Fruit fly (Drosophila melanogaster) whole organism, embryonic: Measurements from ENCODE around the gene CG7179.

Experiments used
- CG10147 ChIP-seq: fragments of 200-800 bp; sonication (Bioruptor generic); optimal IDR thresholded peaks from 2 replicates; lab custom pipeline; 2019; ENCODE audit warnings: missing biosample characterization, mild to moderate bottlenecking, missing genetic modification characterization, moderate library complexity
- CG10543 ChIP-seq: fragments of 200-800 bp; sonication (Bioruptor generic); optimal IDR thresholded peaks from 3 replicates; lab custom pipeline; 2017; ENCODE audit warnings: missing biosample characterization, mild to moderate bottlenecking, missing genetic modification characterization, moderate library complexity
- CG14050 ChIP-seq: fragments of 200-800 bp; sonication (Bioruptor generic); IDR thresholded peaks from 3 replicates; pipeline ENCODE4 v1.3.6; 2022; ENCODE audit warnings: missing biosample characterization, missing genetic modification characterization
- CG14441 ChIP-seq: fragments of 200-800 bp; sonication (Bioruptor generic); IDR thresholded peaks from 2 replicates; pipeline ENCODE4 v1.3.6; 2022; ENCODE audit warnings: missing biosample characterization, missing genetic modification characterization
- CG15514 ChIP-seq: fragments of 200-800 bp; sonication (Bioruptor generic); optimal IDR thresholded peaks from 3 replicates; lab custom pipeline; 2017; ENCODE audit warnings: missing biosample characterization, missing genetic modification characterization, mild to moderate bottlenecking, moderate library complexity, missing genetic modification reagents
- CG17568 ChIP-seq: fragments of 200-800 bp; sonication (Bioruptor generic); optimal IDR thresholded peaks from 2 replicates; lab custom pipeline; 2018; ENCODE audit warnings: missing biosample characterization, mild to moderate bottlenecking, missing genetic modification characterization, moderate library complexity
- CG32532 ChIP-seq: fragments of 200-800 bp; sonication (Bioruptor generic); IDR thresholded peaks from 2 replicates; pipeline ENCODE4 v1.3.6; 2022; ENCODE audit warnings: missing biosample characterization, missing genetic modification characterization
- CG32767 ChIP-seq: fragments of 200-800 bp; sonication (Bioruptor generic); IDR thresholded peaks from 2 replicates; pipeline ENCODE4 v1.3.6; 2022; ENCODE audit warnings: missing biosample characterization, missing genetic modification characterization
- CG3281 ChIP-seq: fragments of 200-800 bp; sonication (Bioruptor generic); optimal IDR thresholded peaks from 3 replicates; lab custom pipeline; 2017; ENCODE audit warnings: missing biosample characterization, mild to moderate bottlenecking, missing genetic modification characterization
- CG34422 ChIP-seq: fragments of 200-800 bp; sonication (Bioruptor generic); IDR thresholded peaks from 3 replicates; pipeline ENCODE4 v1.3.6; 2022; ENCODE audit warnings: missing biosample characterization, missing genetic modification characterization
- CG4707 ChIP-seq: fragments of 200-800 bp; sonication (Bioruptor generic); optimal IDR thresholded peaks from 2 replicates; lab custom pipeline; 2018; ENCODE audit warnings: missing biosample characterization, mild to moderate bottlenecking, missing genetic modification characterization, moderate library complexity
- CG8290 ChIP-seq, 3 experiments: fragments of 200-800 bp; sonication (Bioruptor generic); optimal IDR thresholded peaks; 2 replicates each; lab custom pipeline; 2016 to 2019; ENCODE audit warnings: missing biosample characterization in 3 of 3, missing genetic modification characterization in 3 of 3, mild to moderate bottlenecking in 2 of 3, moderate library complexity in 1 of 3
- CG8359 ChIP-seq: fragments of 200-800 bp; sonication (Bioruptor generic); optimal IDR thresholded peaks from 2 replicates; lab custom pipeline; 2017; ENCODE audit warnings: missing biosample characterization, mild to moderate bottlenecking, missing genetic modification characterization, borderline replicate concordance
- CG9797 ChIP-seq: fragments of 200-800 bp; sonication (Bioruptor generic); optimal IDR thresholded peaks from 3 replicates; lab custom pipeline; 2018; ENCODE audit warnings: missing biosample characterization, mild to moderate bottlenecking, missing genetic modification characterization
- CoRest ChIP-seq: fragments of 200-800 bp; sonication (Bioruptor generic); optimal IDR thresholded peaks from 3 replicates; lab custom pipeline; 2018; ENCODE audit warnings: missing biosample characterization, mild to moderate bottlenecking, missing genetic modification characterization, moderate library complexity
- Dip2 ChIP-seq: fragments of 200-800 bp; sonication (Bioruptor generic); IDR thresholded peaks from 2 replicates; pipeline ENCODE4 v1.3.6; 2022; ENCODE audit warnings: missing biosample characterization, missing genetic modification characterization
- MESR4 ChIP-seq: fragments of 200-800 bp; sonication (Bioruptor generic); optimal IDR thresholded peaks from 2 replicates; lab custom pipeline; 2018; ENCODE audit warnings: missing biosample characterization, mild to moderate bottlenecking, missing genetic modification characterization, moderate library complexity
- Meics ChIP-seq: fragments of 200-800 bp; sonication (Bioruptor generic); optimal IDR thresholded peaks from 2 replicates; lab custom pipeline; 2017; ENCODE audit warnings: missing biosample characterization, mild to moderate bottlenecking, missing genetic modification characterization
- Myb ChIP-seq: fragments of 200-800 bp; sonication (Bioruptor generic); optimal IDR thresholded peaks from 2 replicates; lab custom pipeline; 2016; ENCODE audit warnings: missing biosample characterization, missing genetic modification characterization
- Nf-YC ChIP-seq: fragments of 200-800 bp; optimal IDR thresholded peaks from 3 replicates; lab custom pipeline; 2019; ENCODE audit warnings: missing biosample characterization, mild to moderate bottlenecking, missing genetic modification characterization, moderate library complexity
- Rfx ChIP-seq: fragments of 200-800 bp; sonication (Bioruptor generic); IDR thresholded peaks from 2 replicates; pipeline ENCODE4 v1.3.6; 2022; ENCODE audit warnings: missing biosample characterization, missing genetic modification characterization
- Sry-δ ChIP-seq: fragments of 200-800 bp; sonication (Bioruptor generic); optimal IDR thresholded peaks from 2 replicates; lab custom pipeline; 2016; ENCODE audit warnings: missing biosample characterization, missing genetic modification characterization
- Trl ChIP-seq, 3 experiments: fragments of >200 bp in 2 of 3; fragments of 200-800 bp in 1 of 3; sonication (Bioruptor generic) in 1 of 3; optimal IDR thresholded peaks; 2 replicates in 1 of 3; 3 replicates in 2 of 3; lab custom pipeline; 2016 to 2017; ENCODE audit warnings: missing biosample characterization in 1 of 3, missing genetic modification characterization in 1 of 3
- YL-1 ChIP-seq: fragments of 200-800 bp; sonication (Bioruptor generic); optimal IDR thresholded peaks from 3 replicates; lab custom pipeline; 2017; ENCODE audit warnings: missing biosample characterization, mild to moderate bottlenecking, missing genetic modification characterization
- ab ChIP-seq: fragments of 200-800 bp; sonication (Bioruptor generic); optimal IDR thresholded peaks from 2 replicates; lab custom pipeline; 2016; ENCODE audit warnings: missing biosample characterization, missing genetic modification characterization
- ash1 ChIP-seq: fragments of 200-800 bp; sonication (Bioruptor generic); optimal IDR thresholded peaks from 2 replicates; lab custom pipeline; 2018; ENCODE audit warnings: missing biosample characterization, mild to moderate bottlenecking, missing genetic modification characterization
- bowl ChIP-seq: fragments of 200-800 bp; sonication (Bioruptor generic); IDR thresholded peaks from 2 replicates; pipeline ENCODE4 v1.3.6; 2022; ENCODE audit warnings: missing biosample characterization, missing genetic modification characterization
- dmrt99B ChIP-seq: fragments of 200-800 bp; sonication (Bioruptor generic); optimal IDR thresholded peaks from 2 replicates; lab custom pipeline; 2018; ENCODE audit warnings: missing biosample characterization, mild to moderate bottlenecking, missing genetic modification characterization, moderate library complexity
- her ChIP-seq: fragments of 200-800 bp; sonication (Bioruptor generic); optimal IDR thresholded peaks from 2 replicates; lab custom pipeline; 2016; ENCODE audit warnings: missing biosample characterization, missing genetic modification characterization
- kay ChIP-seq: fragments of 200-800 bp; sonication (Bioruptor generic); optimal IDR thresholded peaks from 2 replicates; lab custom pipeline; 2016; ENCODE audit warnings: missing biosample characterization, missing genetic modification characterization
- kni ChIP-seq: fragments of 200-800 bp; sonication (Bioruptor generic); optimal IDR thresholded peaks from 3 replicates; lab custom pipeline; 2017; ENCODE audit warnings: mild to moderate bottlenecking, missing biosample characterization, missing genetic modification reagents, missing genetic modification characterization
- nom ChIP-seq: fragments of 200-800 bp; sonication (Bioruptor generic); optimal IDR thresholded peaks from 2 replicates; lab custom pipeline; 2017; ENCODE audit warnings: missing biosample characterization, missing genetic modification characterization, mild to moderate bottlenecking, moderate library complexity, missing genetic modification reagents
- pan ChIP-seq, 4 experiments: fragments of >200 bp in 3 of 4; fragments of 200-800 bp in 1 of 4; sonication (Bioruptor generic) in 1 of 4; optimal IDR thresholded peaks in 3 of 4; IDR thresholded peaks in 1 of 4; 2 replicates each; pipeline versions ENCODE4 v1.3.6 to Lab custom; 2017 to 2022; ENCODE audit warnings: missing biosample characterization in 2 of 4, missing genetic modification characterization in 2 of 4, mixed read lengths in 1 of 4
- pzg ChIP-seq: fragments of 200-800 bp; sonication (Bioruptor generic); optimal IDR thresholded peaks from 3 replicates; lab custom pipeline; 2018; ENCODE audit warnings: missing biosample characterization, mild to moderate bottlenecking, missing genetic modification characterization, moderate library complexity
- rib ChIP-seq: fragments of 200-800 bp; sonication (Bioruptor generic); IDR thresholded peaks from 2 replicates; pipeline ENCODE4 v1.3.6; 2022; ENCODE audit warnings: missing biosample characterization, missing genetic modification characterization
- sqz ChIP-seq: fragments of 200-800 bp; sonication (Bioruptor generic); optimal IDR thresholded peaks from 3 replicates; lab custom pipeline; 2018; ENCODE audit warnings: missing biosample characterization, mild to moderate bottlenecking, missing genetic modification characterization
- tap ChIP-seq: fragments of 200-800 bp; optimal IDR thresholded peaks from 3 replicates; lab custom pipeline; 2019; ENCODE audit warnings: missing biosample characterization, mild to moderate bottlenecking, missing genetic modification characterization, moderate library complexity
- vvl ChIP-seq: fragments of 200-800 bp; sonication (Bioruptor generic); IDR thresholded peaks from 2 replicates; pipeline ENCODE4 v1.3.6; 2022; ENCODE audit warnings: missing biosample characterization, missing genetic modification characterization
- z ChIP-seq: fragments of 200-800 bp; sonication (Bioruptor generic); IDR thresholded peaks from 3 replicates; pipeline ENCODE4 v1.3.6; 2022; ENCODE audit warnings: missing biosample characterization, missing genetic modification characterization
- zen ChIP-seq: fragments of 200-800 bp; sonication (Bioruptor generic); optimal IDR thresholded peaks from 3 replicates; lab custom pipeline; 2018; ENCODE audit warnings: missing biosample characterization, mild to moderate bottlenecking, missing genetic modification characterization, moderate library complexity
- zen2 ChIP-seq: fragments of 200-800 bp; sonication (Bioruptor generic); IDR thresholded peaks from 3 replicates; pipeline ENCODE4 v1.3.6; 2022; ENCODE audit warnings: missing biosample characterization, missing genetic modification characterization; ENCODE audit not compliant: partially characterized antibody

The CG7179 gene

DNA sequence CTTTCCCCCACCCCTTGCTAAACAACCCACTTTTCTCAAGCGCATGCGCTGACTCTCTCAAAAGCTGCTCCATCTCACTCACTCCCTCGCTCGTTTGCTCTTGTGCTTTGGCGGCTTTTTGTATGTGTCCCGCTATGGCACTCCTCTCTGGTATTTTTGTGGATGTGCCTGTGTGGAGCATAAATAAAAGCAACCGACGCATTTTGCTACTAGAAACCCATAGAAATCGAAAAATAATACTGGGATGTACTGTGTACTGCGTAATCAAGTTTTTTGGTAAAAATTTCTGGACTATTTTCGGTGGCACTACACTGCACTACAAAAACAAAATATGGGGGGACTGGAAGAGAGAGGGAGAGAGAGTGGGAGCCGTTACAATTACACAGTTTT, 31.9 kb upstream of the CG7179 start (continued):
- TF ChIP-seq CG8290 (GFP tag; optimal IDR thresholded peaks at IDR 0.05; lab: Kevin White, UChicago) (no peak), CG8290 (tag; optimal IDR thresholded peaks at IDR 0.05; lab: Kevin White, UChicago) (peak in 1 of 2 experiments; percentile 49), CG34422 (GFP tag; lab: Robert Waterston, UW) (peak; percentile 77; the same call in 1 of the 3 replicates), CG9797 (GFP tag; lab: Kevin White, UChicago) (peak; percentile 23), Myb (peak; percentile 39), CG4707 (GFP tag; lab: Kevin White, UChicago) (peak; percentile 34), z (GFP tag; lab: Robert Waterston, UW) (peak; percentile 66; the same call in 2 of the 3 replicates), CoRest (peak; percentile 2), CG17568 (GFP tag; lab: Kevin White, UChicago) (peak; percentile 17), kay (GFP tag; lab: Kevin White, UChicago) (peak; percentile 14), CG32767 (GFP tag; lab: Robert Waterston, UW) (peak; percentile 79), Dip2 (no peak), bowl (GFP tag; lab: Robert Waterston, UW) (no peak), Rfx (GFP tag; lab: Robert Waterston, UW) (peak; percentile 45; the same call in 1 of the 2 replicates), CG15514 (GFP tag; lab: Kevin White, UChicago) (peak; percentile 31), MESR4 (GFP tag; lab: Kevin White, UChicago) (peak; percentile 18), ab (GFP tag; lab: Kevin White, UChicago) (no peak), Meics (peak; percentile 25), kni (GFP tag; lab: Kevin White, UChicago) (peak; percentile 86), CG32532 (GFP tag; lab: Robert Waterston, UW) (peak; percentile 55; the same call in 1 of the 2 replicates), zen (tag; lab: Kevin White, UChicago) (no peak), vvl (peak; percentile 49; the same call in 1 of the 2 replicates), Sry-δ (GFP tag; lab: Kevin White, UChicago) (peak; percentile 13), rib (GFP tag; lab: Robert Waterston, UW) (peak; percentile 58), nom (GFP tag; lab: Kevin White, UChicago) (peak; percentile 56), YL-1 (GFP tag; lab: Kevin White, UChicago) (peak; percentile 36), sqz (no peak), CG14441 (no peak), her (GFP tag; lab: Kevin White, UChicago) (peak; percentile 5), dmrt99B (tag; lab: Kevin White, UChicago) (peak; percentile 14), zen2 (GFP tag; lab: Robert Waterston, UW) (peak; percentile 55; the same call in 1 of the 3 replicates), ash1 (GFP tag; lab: Kevin White, UChicago) (peak; percentile 28), Nf-YC (tag; lab: Kevin White, UChicago) (peak; percentile 15), CG8359 (GFP tag; lab: Kevin White, UChicago) (no peak), CG3281 (peak; percentile 28), CG10147 (GFP tag; lab: Kevin White, UChicago) (peak; percentile 4), pan (optimal IDR thresholded peaks at IDR 0.05; lab: Kevin White, UChicago) (no peak), pan (GFP tag; optimal IDR thresholded peaks at IDR 0.05 in 1 of 2, IDR thresholded peaks at IDR 0.05 in 1 of 2) (peak in 1 of 2 experiments; percentile 43), pzg (GFP tag; lab: Kevin White, UChicago) (peak; percentile 48), CG14050 (GFP tag; lab: Robert Waterston, UW) (no peak), CG10543 (GFP tag; lab: Kevin White, UChicago) (peak; percentile 86), Trl (optimal IDR thresholded peaks at IDR 0.05; lab: Kevin White, UChicago) (peak; percentile 83 to 97), Trl (GFP tag; optimal IDR thresholded peaks at IDR 0.05; lab: Kevin White, UChicago) (peak; percentile 64), tap (tag; lab: Kevin White, UChicago) (peak; percentile 20)
